Fruit fly (Drosophila melanogaster): Measurements from ENCODE around the gene tal-AA.

dm6 chr3R:13855354-13855753, 42.4 kb downstream of the tal-AA start, which contains the start of gene CG14362:
- TF ChIP-seq CG15710 (tag; optimal IDR thresholded peaks at IDR 0.05) = no peak
- no peak for TF ChIP-seq Ets98B (GFP tag; IDR thresholded peaks at IDR 0.05)
- no peak for TF ChIP-seq fd96Ca (GFP tag; IDR thresholded peaks at IDR 0.05)
- no peak for TF ChIP-seq Pif1B (GFP tag; optimal IDR thresholded peaks at IDR 0.05)
- no peak for TF ChIP-seq CG8159 (tag; optimal IDR thresholded peaks at IDR 0.05)
- no peak for TF ChIP-seq CG14655 (GFP tag; optimal IDR thresholded peaks at IDR 0.05)
- TF ChIP-seq D1 (tag; optimal IDR thresholded peaks at IDR 0.05) = no peak
- TF ChIP-seq CG32121 (GFP tag; IDR thresholded peaks at IDR 0.05) = no peak
- TF ChIP-seq CG17806 (tag; optimal IDR thresholded peaks at IDR 0.05) = no peak
- no peak for TF ChIP-seq gl (tag; optimal IDR thresholded peaks at IDR 0.05)
- no peak for TF ChIP-seq EcR (GFP tag; optimal IDR thresholded peaks at IDR 0.05)
